Fruit fly (Drosophila melanogaster) whole organism, embryonic: ENCODE data around the gene CG13124.

Source experiments
- ATbp ChIP-seq: fragments of 200-800 bp; sonication (Bioruptor generic); optimal IDR thresholded peaks from 2 replicates; lab custom pipeline; 2017; ENCODE audit warnings: missing biosample characterization, mild to moderate bottlenecking, missing genetic modification characterization, missing genetic modification reagents
- Abd-B ChIP-seq: fragments of 200-800 bp; sonication (Bioruptor generic); optimal IDR thresholded peaks from 2 replicates; lab custom pipeline; 2018; ENCODE audit warnings: missing biosample characterization, mild to moderate bottlenecking, missing genetic modification characterization, moderate library complexity
- Bdp1 ChIP-seq: fragments of 200-800 bp; sonication (Bioruptor generic); optimal IDR thresholded peaks from 3 replicates; lab custom pipeline; 2016; ENCODE audit warnings: missing biosample characterization, missing genetic modification characterization
- Bgb ChIP-seq: fragments of 200-800 bp; sonication (Bioruptor generic); IDR thresholded peaks from 2 replicates; pipeline ENCODE4 v1.3.6; 2022; ENCODE audit warnings: missing biosample characterization, missing genetic modification characterization; ENCODE audit not compliant: partially characterized antibody
- CG1024 ChIP-seq: fragments of 200-800 bp; sonication (Bioruptor generic); IDR thresholded peaks from 2 replicates; pipeline ENCODE4 v1.3.6; 2022; ENCODE audit warnings: missing biosample characterization, missing genetic modification characterization
- CG10267 ChIP-seq: fragments of 200-800 bp; sonication (Bioruptor generic); optimal IDR thresholded peaks from 2 replicates; lab custom pipeline; 2018; ENCODE audit warnings: missing biosample characterization, mild to moderate bottlenecking, missing genetic modification characterization, moderate library complexity
- CG10366 ChIP-seq: fragments of 200-800 bp; sonication (Bioruptor generic); IDR thresholded peaks from 2 replicates; pipeline ENCODE4 v1.3.6; 2022; ENCODE audit warnings: missing biosample characterization, missing genetic modification characterization
- CG11247 ChIP-seq: fragments of 200-800 bp; sonication (Bioruptor generic); IDR thresholded peaks from 2 replicates; pipeline ENCODE4 v1.3.6; 2022; ENCODE audit warnings: missing biosample characterization, missing genetic modification characterization
- CG13894 ChIP-seq: fragments of 200-800 bp; sonication (Bioruptor generic); optimal IDR thresholded peaks from 3 replicates; lab custom pipeline; 2018; ENCODE audit warnings: missing biosample characterization, mild to moderate bottlenecking, missing genetic modification characterization, moderate library complexity
- CG14667 ChIP-seq: fragments of 200-800 bp; sonication (Bioruptor generic); IDR thresholded peaks from 2 replicates; pipeline ENCODE4 v1.3.6; 2022; ENCODE audit warnings: missing biosample characterization, missing genetic modification characterization
- CG14710 ChIP-seq: fragments of 200-800 bp; sonication (Bioruptor generic); optimal IDR thresholded peaks from 3 replicates; lab custom pipeline; 2019; ENCODE audit warnings: missing biosample characterization, mild to moderate bottlenecking, missing genetic modification characterization, moderate library complexity
- CG4282 ChIP-seq: fragments of 200-800 bp; sonication (Bioruptor generic); optimal IDR thresholded peaks from 2 replicates; lab custom pipeline; 2016; ENCODE audit warnings: missing biosample characterization, missing genetic modification characterization
- CG4707 ChIP-seq: fragments of 200-800 bp; sonication (Bioruptor generic); optimal IDR thresholded peaks from 2 replicates; lab custom pipeline; 2018; ENCODE audit warnings: missing biosample characterization, mild to moderate bottlenecking, missing genetic modification characterization, moderate library complexity
- CoRest ChIP-seq: fragments of 200-800 bp; sonication (Bioruptor generic); optimal IDR thresholded peaks from 3 replicates; lab custom pipeline; 2018; ENCODE audit warnings: missing biosample characterization, mild to moderate bottlenecking, missing genetic modification characterization, moderate library complexity
- D ChIP-seq, 2 experiments: fragments of 200-800 bp in 1 of 2; fragments of >200 bp in 1 of 2; sonication (Bioruptor generic) in 1 of 2; optimal IDR thresholded peaks; 2 replicates in 1 of 2; 3 replicates in 1 of 2; lab custom pipeline; 2017; ENCODE audit warnings: mild to moderate bottlenecking in 1 of 2, missing biosample characterization in 1 of 2, missing genetic modification characterization in 1 of 2, missing genetic modification reagents in 1 of 2
- Dfd ChIP-seq, 2 experiments: fragments of >200 bp; optimal IDR thresholded peaks; 2 replicates each; lab custom pipeline; 2017; ENCODE audit warnings: missing biosample characterization in 2 of 2, missing genetic modification characterization in 2 of 2
- Dref ChIP-seq: fragments of 200-800 bp; sonication (Bioruptor generic); IDR thresholded peaks from 2 replicates; pipeline ENCODE4 v1.3.6; 2022; ENCODE audit warnings: missing biosample characterization, missing genetic modification characterization
- Fer1 ChIP-seq: fragments of 200-800 bp; sonication (Bioruptor generic); optimal IDR thresholded peaks from 2 replicates; lab custom pipeline; 2017; ENCODE audit warnings: missing biosample characterization, mild to moderate bottlenecking, missing genetic modification characterization
- Fer2 ChIP-seq: fragments of 200-800 bp; sonication (Bioruptor generic); optimal IDR thresholded peaks from 2 replicates; lab custom pipeline; 2018; ENCODE audit warnings: missing biosample characterization, mild to moderate bottlenecking, missing genetic modification characterization, moderate library complexity
- Hand ChIP-seq: fragments of 200-800 bp; sonication (Bioruptor generic); optimal IDR thresholded peaks from 2 replicates; lab custom pipeline; 2017; ENCODE audit warnings: mild to moderate bottlenecking, missing biosample characterization, missing genetic modification reagents, missing genetic modification characterization
- NC2α ChIP-seq: fragments of 200-800 bp; sonication (Bioruptor generic); optimal IDR thresholded peaks from 2 replicates; lab custom pipeline; 2016; ENCODE audit warnings: missing biosample characterization, missing genetic modification characterization
- Sry-δ ChIP-seq: fragments of 200-800 bp; sonication (Bioruptor generic); optimal IDR thresholded peaks from 2 replicates; lab custom pipeline; 2016; ENCODE audit warnings: missing biosample characterization, missing genetic modification characterization
- Taf1 ChIP-seq: fragments of 200-800 bp; sonication (Bioruptor generic); IDR thresholded peaks from 2 replicates; pipeline ENCODE4 v1.3.6; 2022; ENCODE audit warnings: missing biosample characterization, missing genetic modification characterization
- Tbp ChIP-seq: fragments of >200 bp; optimal IDR thresholded peaks from 2 replicates; lab custom pipeline; 2018; ENCODE audit warnings: missing biosample characterization, missing genetic modification characterization
- bcd ChIP-seq: fragments of 200-800 bp; sonication (Bioruptor generic); optimal IDR thresholded peaks from 2 replicates; lab custom pipeline; 2017; ENCODE audit warnings: missing biosample characterization, mild to moderate bottlenecking, missing genetic modification characterization
- caup ChIP-seq: fragments of 200-800 bp; sonication (Bioruptor generic); optimal IDR thresholded peaks from 3 replicates; lab custom pipeline; 2017; ENCODE audit warnings: missing biosample characterization, mild to moderate bottlenecking, missing genetic modification characterization, moderate library complexity; ENCODE audit not compliant: severe bottlenecking
- chif ChIP-seq, 2 experiments: fragments of 200-800 bp; sonication (Bioruptor generic); optimal IDR thresholded peaks; 3 replicates each; lab custom pipeline; 2016; ENCODE audit warnings: missing biosample characterization in 2 of 2, missing genetic modification characterization in 2 of 2
- chn ChIP-seq: fragments of 200-800 bp; sonication (Bioruptor generic); optimal IDR thresholded peaks from 2 replicates; lab custom pipeline; 2016; ENCODE audit warnings: missing biosample characterization, missing genetic modification characterization
- ci ChIP-seq: fragments of 200-800 bp; sonication (Bioruptor generic); IDR thresholded peaks from 3 replicates; pipeline ENCODE4 v1.3.6; 2022; ENCODE audit warnings: missing biosample characterization, missing genetic modification characterization
- crc ChIP-seq: fragments of 200-800 bp; sonication (Bioruptor generic); optimal IDR thresholded peaks from 2 replicates; lab custom pipeline; 2016; ENCODE audit warnings: missing biosample characterization, missing genetic modification characterization
- dati ChIP-seq: fragments of 200-800 bp; sonication (Bioruptor generic); IDR thresholded peaks from 2 replicates; pipeline ENCODE4 v1.3.6; 2022; ENCODE audit warnings: missing biosample characterization, missing genetic modification characterization
- exex ChIP-seq: fragments of 200-800 bp; sonication (Bioruptor generic); optimal IDR thresholded peaks from 4 replicates; lab custom pipeline; 2018; ENCODE audit warnings: missing biosample characterization, mild to moderate bottlenecking, missing genetic modification characterization, moderate library complexity
- gcm2 ChIP-seq: fragments of 200-800 bp; sonication (Bioruptor generic); optimal IDR thresholded peaks from 2 replicates; lab custom pipeline; 2016; ENCODE audit warnings: missing biosample characterization, missing genetic modification characterization
- gfzf ChIP-seq: fragments of 200-800 bp; sonication (Bioruptor generic); optimal IDR thresholded peaks from 2 replicates; lab custom pipeline; 2016; ENCODE audit warnings: missing biosample characterization, mild to moderate bottlenecking, missing genetic modification characterization, moderate library complexity
- hb ChIP-seq: fragments of 200-800 bp; sonication (Bioruptor generic); IDR thresholded peaks from 3 replicates; pipeline ENCODE4 v1.3.6; 2022; ENCODE audit warnings: missing biosample characterization, missing genetic modification characterization; ENCODE audit not compliant: partially characterized antibody
- ind ChIP-seq: fragments of 200-800 bp; sonication (Bioruptor generic); optimal IDR thresholded peaks from 3 replicates; lab custom pipeline; 2016; ENCODE audit warnings: missing biosample characterization, missing genetic modification characterization
- knrl ChIP-seq: fragments of 200-800 bp; sonication (Bioruptor generic); IDR thresholded peaks from 3 replicates; pipeline ENCODE4 v1.3.6; 2022; ENCODE audit warnings: missing biosample characterization, missing genetic modification characterization; ENCODE audit not compliant: partially characterized antibody
- lola ChIP-seq, 3 experiments: fragments of >200 bp in 2 of 3; fragments of 200-800 bp in 1 of 3; sonication (Bioruptor generic) in 1 of 3; optimal IDR thresholded peaks; 2 replicates each; lab custom pipeline; 2017 to 2019; ENCODE audit warnings: missing biosample characterization in 3 of 3, missing genetic modification characterization in 3 of 3, mild to moderate bottlenecking in 1 of 3, moderate library complexity in 1 of 3
- mirr ChIP-seq: fragments of 200-800 bp; sonication (Bioruptor generic); optimal IDR thresholded peaks from 3 replicates; lab custom pipeline; 2018; ENCODE audit warnings: missing biosample characterization, mild to moderate bottlenecking, missing genetic modification characterization
- nmo ChIP-seq: fragments of 200-800 bp; sonication (Bioruptor generic); optimal IDR thresholded peaks from 2 replicates; lab custom pipeline; 2018; ENCODE audit warnings: missing biosample characterization, mild to moderate bottlenecking, missing genetic modification characterization, moderate library complexity
- pan ChIP-seq, 4 experiments: fragments of >200 bp in 3 of 4; fragments of 200-800 bp in 1 of 4; sonication (Bioruptor generic) in 1 of 4; optimal IDR thresholded peaks in 3 of 4; IDR thresholded peaks in 1 of 4; 2 replicates each; pipeline versions ENCODE4 v1.3.6 to Lab custom; 2017 to 2022; ENCODE audit warnings: missing biosample characterization in 2 of 4, missing genetic modification characterization in 2 of 4, mixed read lengths in 1 of 4
- pzg ChIP-seq: fragments of 200-800 bp; sonication (Bioruptor generic); optimal IDR thresholded peaks from 3 replicates; lab custom pipeline; 2018; ENCODE audit warnings: missing biosample characterization, mild to moderate bottlenecking, missing genetic modification characterization, moderate library complexity
- tup ChIP-seq: fragments of 200-800 bp; sonication (Bioruptor generic); optimal IDR thresholded peaks from 2 replicates; lab custom pipeline; 2016; ENCODE audit warnings: missing biosample characterization, mild to moderate bottlenecking, missing genetic modification characterization, moderate library complexity
- zen2 ChIP-seq: fragments of 200-800 bp; sonication (Bioruptor generic); IDR thresholded peaks from 3 replicates; pipeline ENCODE4 v1.3.6; 2022; ENCODE audit warnings: missing biosample characterization, missing genetic modification characterization; ENCODE audit not compliant: partially characterized antibody
- zfh2 ChIP-seq: fragments of 200-800 bp; sonication (Bioruptor generic); optimal IDR thresholded peaks from 2 replicates; lab custom pipeline; 2016; ENCODE audit warnings: missing biosample characterization, missing genetic modification characterization

Gene CG13124

dm6 chr2L:9918020-9918959 lies 9.9 kb upstream of the CG13124 start, which contains the start of the genes CG5885 and CG4598 (continued):
- TF ChIP-seq CG10267 (tag; lab: Kevin White, UChicago) (peak; percentile 71), CG11247 (GFP tag; lab: Robert Waterston, UW) (no peak; the same call in 1 of the 2 replicates), nmo (peak; percentile 61), Hand (GFP tag; lab: Kevin White, UChicago) (no peak), Dref (GFP tag; lab: Robert Waterston, UW) (peak; percentile 94), exex (peak; percentile 44), Taf1 (GFP tag; lab: Robert Waterston, UW) (peak; percentile 55; the same call in 1 of the 2 replicates), zen2 (GFP tag; lab: Robert Waterston, UW) (peak; percentile 72; the same call in 2 of the 3 replicates), ATbp (GFP tag; lab: Kevin White, UChicago) (peak; percentile 55), D (optimal IDR thresholded peaks at IDR 0.05; lab: Kevin White, UChicago) (no peak), D (GFP tag; optimal IDR thresholded peaks at IDR 0.05; lab: Kevin White, UChicago) (peak; percentile 34), CG14667 (GFP tag; lab: Robert Waterston, UW) (peak; percentile 27; the same call in 1 of the 2 replicates), pan (optimal IDR thresholded peaks at IDR 0.05; lab: Kevin White, UChicago) (no peak), pan (GFP tag; optimal IDR thresholded peaks at IDR 0.05 in 1 of 2, IDR thresholded peaks at IDR 0.05 in 1 of 2) (peak in 1 of 2 experiments; percentile 64), chif (GFP tag; optimal IDR thresholded peaks at IDR 0.05; lab: Kevin White, UChicago) (peak in 1 of 2 experiments; percentile 30), CG10366 (GFP tag; lab: Robert Waterston, UW) (peak; percentile 70), CG4707 (GFP tag; lab: Kevin White, UChicago) (no peak), CG13894 (tag; lab: Kevin White, UChicago) (peak; percentile 53), ci (GFP tag; lab: Robert Waterston, UW) (peak; percentile 85), caup (GFP tag; lab: Kevin White, UChicago) (peak; percentile 59), gfzf (GFP tag; lab: Kevin White, UChicago) (peak; percentile 50), chn (GFP tag; lab: Kevin White, UChicago) (peak; percentile 54), CG4282 (GFP tag; lab: Kevin White, UChicago) (no peak), zfh2 (GFP tag; lab: Kevin White, UChicago) (peak; percentile 51), NC2α (GFP tag; lab: Kevin White, UChicago) (no peak), Abd-B (GFP tag; lab: Kevin White, UChicago) (peak; percentile 44), tup (GFP tag; lab: Kevin White, UChicago) (peak; percentile 40), CG1024 (GFP tag; lab: Robert Waterston, UW) (peak; percentile 42), Sry-δ (peak; percentile 82), dati (no peak), Bdp1 (peak; percentile 22), Dfd (GFP tag; optimal IDR thresholded peaks at IDR 0.05; lab: Kevin White, UChicago) (no peak), Bgb (GFP tag; lab: Robert Waterston, UW) (peak; percentile 76), lola (GFP tag; optimal IDR thresholded peaks at IDR 0.05; lab: Kevin White, UChicago) (peak in 1 of 3 experiments; percentile 71), bcd (GFP tag; lab: Kevin White, UChicago) (peak; percentile 37), knrl (peak; percentile 82), ind (peak; percentile 59), mirr (GFP tag; lab: Kevin White, UChicago) (no peak), crc (GFP tag; lab: Kevin White, UChicago) (peak; percentile 22), pzg (GFP tag; lab: Kevin White, UChicago) (peak; percentile 90), hb (GFP tag; lab: Robert Waterston, UW) (peak; percentile 69), CoRest (tag; lab: Kevin White, UChicago) (peak; percentile 79), Fer2 (peak; percentile 57), CG14710 (tag; lab: Kevin White, UChicago) (peak; percentile 64), Tbp (no peak), Fer1 (peak; percentile 48), gcm2 (GFP tag; lab: Kevin White, UChicago) (peak; percentile 25)
